Fruit fly (Drosophila melanogaster): ENCODE results near the gene Neto.

Gene Neto

dm6 chrX:13540920-13541605 is 95.4 kb downstream of the Neto start:
- TF ChIP-seq CG4318 (GFP tag; optimal IDR thresholded peaks at IDR 0.05) (peak; percentile 1), fkh (GFP tag; optimal IDR thresholded peaks at IDR 0.05) (no peak), OdsH (GFP tag; optimal IDR thresholded peaks at IDR 0.05) (peak; percentile 33), topi (GFP tag; optimal IDR thresholded peaks at IDR 0.05) (peak; percentile 81), svp (GFP tag) (peak; percentile 83), spab (GFP tag; optimal IDR thresholded peaks at IDR 0.05) (peak; percentile 41), Gug (GFP tag; IDR thresholded peaks at IDR 0.05) (no peak; the same call in 1 of the 2 replicates), CG7368 (GFP tag; optimal IDR thresholded peaks at IDR 0.05) (no peak), esn (GFP tag; optimal IDR thresholded peaks at IDR 0.05) (peak; percentile 78), cyc (GFP tag; optimal IDR thresholded peaks at IDR 0.05) (peak; percentile 70), CG6808 (GFP tag; optimal IDR thresholded peaks at IDR 0.05) (peak; percentile 29), CG32006 (GFP tag; optimal IDR thresholded peaks at IDR 0.05) (peak; percentile 19), Sox14 (GFP tag; optimal IDR thresholded peaks at IDR 0.05) (peak; percentile 63), dsx (GFP tag; optimal IDR thresholded peaks at IDR 0.05; ENCODE audit: poor library complexity, severe bottlenecking) (peak; percentile 30), Eip93F (GFP tag; optimal IDR thresholded peaks at IDR 0.05) (peak; percentile 8), Eip75B (GFP tag; optimal IDR thresholded peaks at IDR 0.05) (peak; percentile 49), CG3919 (GFP tag; optimal IDR thresholded peaks at IDR 0.05) (peak; percentile 61), CG8119 (GFP tag; IDR thresholded peaks at IDR 0.05) (no peak), CG6163 (GFP tag; IDR thresholded peaks at IDR 0.05) (peak; percentile 50; the same call in 2 of the 3 replicates), CG10669 (GFP tag; optimal IDR thresholded peaks at IDR 0.05) (peak; percentile 45), CG31627 (GFP tag; optimal IDR thresholded peaks at IDR 0.05) (peak; percentile 75), salr (GFP tag; optimal IDR thresholded peaks at IDR 0.05) (peak in 1 of 2 experiments; percentile 6), Hr4 (GFP tag; optimal IDR thresholded peaks at IDR 0.05) (no peak), ss (GFP tag; optimal IDR thresholded peaks at IDR 0.05) (peak; percentile 30 to 38), CG15336 (GFP tag; IDR thresholded peaks at IDR 0.05) (peak; percentile 9; the same call in 1 of the 2 replicates), CG8632 (GFP tag; optimal IDR thresholded peaks at IDR 0.05) (no peak), achi (GFP tag; optimal IDR thresholded peaks at IDR 0.05) (peak; percentile 43), Sox102F (GFP tag; optimal IDR thresholded peaks at IDR 0.05) (peak; percentile 66), eg (GFP tag; IDR thresholded peaks at IDR 0.05) (peak; percentile 26; the same call in 1 of the 3 replicates), CG11902 (GFP tag; optimal IDR thresholded peaks at IDR 0.05) (peak; percentile 19), Hr38 (GFP tag; optimal IDR thresholded peaks at IDR 0.05) (no peak), vri (GFP tag; optimal IDR thresholded peaks at IDR 0.05) (peak; percentile 20), fd59A (GFP tag; optimal IDR thresholded peaks at IDR 0.05) (no peak), Lpt (GFP tag; optimal IDR thresholded peaks at IDR 0.05) (no peak), CG6854 (GFP tag; optimal IDR thresholded peaks at IDR 0.05) (peak; percentile 7), CG3032 (tag; optimal IDR thresholded peaks at IDR 0.05) (peak; percentile 48), acj6 (GFP tag; optimal IDR thresholded peaks at IDR 0.05) (peak; percentile 22), net (GFP tag; optimal IDR thresholded peaks at IDR 0.05) (peak; percentile 2), Met (GFP tag; optimal IDR thresholded peaks at IDR 0.05) (peak; percentile 80), CG34406 (GFP tag; optimal IDR thresholded peaks at IDR 0.05) (peak; percentile 34), dac (GFP tag; optimal IDR thresholded peaks at IDR 0.05) (no peak), CG9139 (GFP tag; optimal IDR thresholded peaks at IDR 0.05) (peak; percentile 31), CG6792 (GFP tag; optimal IDR thresholded peaks at IDR 0.05) (peak; percentile 49), CG6276 (GFP tag; optimal IDR thresholded peaks at IDR 0.05) (no peak), Blimp-1 (GFP tag; optimal IDR thresholded peaks at IDR 0.05) (peak; percentile 32), CG10631 (GFP tag; optimal IDR thresholded peaks at IDR 0.05) (peak; percentile 54), Sox15 (GFP tag; optimal IDR thresholded peaks at IDR 0.05) (no peak), Ets96B (tag; optimal IDR thresholded peaks at IDR 0.05) (peak; percentile 55), Smox (GFP tag; optimal IDR thresholded peaks at IDR 0.05) (peak; percentile 52), CG11294 (GFP tag; IDR thresholded peaks at IDR 0.05) (no peak), CG8319 (GFP tag; optimal IDR thresholded peaks at IDR 0.05) (no peak)
